Worm (Caenorhabditis elegans): ENCODE data around the gene C14H10.3.

C14H10.3 gene

ce11 chrX:10197204-10197756 is 30.7 kb downstream of the C14H10.3 start, which contains the start of gene nucb-1 (continued):
- TF ChIP-seq sox-4 (tag; optimal IDR thresholded peaks at IDR 0.05) (no peak), eyg-1 (tag; optimal IDR thresholded peaks at IDR 0.05) (no peak), T23F11.4 (GFP tag; optimal IDR thresholded peaks at IDR 0.05) (no peak), pqm-1 (tag; optimal IDR thresholded peaks at IDR 0.05) (no peak), ceh-14 (tag; optimal IDR thresholded peaks at IDR 0.05) (no peak), unc-42 (tag; optimal IDR thresholded peaks at IDR 0.05) (peak; percentile 26)

ce11 chrX:10194327-10195096 is 33.4 kb downstream of the C14H10.3 start, which contains the start of gene myrf-2:
TSS of gene myrf-2 (minus strand) at chrX:10194377.
- TF ChIP-seq dve-1 (tag; optimal IDR thresholded peaks at IDR 0.05): no peak
- no peak for TF ChIP-seq hlh-6 (tag; optimal IDR thresholded peaks at IDR 0.05)
- TF ChIP-seq unc-42 (tag; optimal IDR thresholded peaks at IDR 0.05): no peak
- TF ChIP-seq ceh-48 (tag; optimal IDR thresholded peaks at IDR 0.05): no peak
- no peak for TF ChIP-seq Y22D7AL.16 (tag; optimal IDR thresholded peaks at IDR 0.05)

- TF ChIP-seq elt-4 (tag; optimal IDR thresholded peaks at IDR 0.05) (no peak), C38D4.7 (GFP tag; optimal IDR thresholded peaks at IDR 0.05) (no peak), pax-1 (tag; optimal IDR thresholded peaks at IDR 0.05) (no peak), gmeb-2 (tag; optimal IDR thresholded peaks at IDR 0.05) (no peak), unc-42 (tag; optimal IDR thresholded peaks at IDR 0.05) (no peak), T23F11.4 (GFP tag; optimal IDR thresholded peaks at IDR 0.05) (no peak), nfya-1 (tag; optimal IDR thresholded peaks at IDR 0.05) (no peak), unc-3 (GFP tag; conservative IDR thresholded peaks at IDR 0.05) (no peak), unc-3 (tag; optimal IDR thresholded peaks at IDR 0.05) (no peak), fax-1 (tag; optimal IDR thresholded peaks at IDR 0.05) (no peak), ceh-18 (tag; optimal IDR thresholded peaks at IDR 0.05) (no peak), dmd-4 (tag; optimal IDR thresholded peaks at IDR 0.05; ENCODE audit: borderline replicate concordance) (no peak), ceh-19 (GFP tag; optimal IDR thresholded peaks at IDR 0.05) (no peak), K09A11.1 (tag; optimal IDR thresholded peaks at IDR 0.05; ENCODE audit: insufficient read depth) (no peak), ama-1 (optimal IDR thresholded peaks at IDR 0.05) (no peak), eyg-1 (tag; optimal IDR thresholded peaks at IDR 0.05) (no peak), pat-9 (tag; optimal IDR thresholded peaks at IDR 0.05) (no peak), pha-2 (tag; optimal IDR thresholded peaks at IDR 0.05) (no peak)
Measured at ce11 chrX:10189805-10190204, 38.1 kb downstream of the C14H10.3 start.

- no peak for TF ChIP-seq ama-1 (optimal IDR thresholded peaks at IDR 0.05)
- TF ChIP-seq unc-86 (tag; optimal IDR thresholded peaks at IDR 0.05): no peak
- no peak for TF ChIP-seq mec-3 (tag; optimal IDR thresholded peaks at IDR 0.05; ENCODE audit: borderline replicate concordance)
- TF ChIP-seq odd-2 (tag; optimal IDR thresholded peaks at IDR 0.05): no peak
- no peak for TF ChIP-seq tbx-2 (tag; optimal IDR thresholded peaks at IDR 0.05)
Measured at ce11 chrX:10189244-10189643, 38.7 kb downstream of the C14H10.3 start.

ce11 chrX:10188493-10188895 is 39.4 kb downstream of the C14H10.3 start:
- TF ChIP-seq pros-1 (tag; optimal IDR thresholded peaks at IDR 0.05) (peak; percentile 42), pax-1 (tag; optimal IDR thresholded peaks at IDR 0.05) (no peak), ahr-1 (tag; optimal IDR thresholded peaks at IDR 0.05) (no peak), C38D4.7 (GFP tag; optimal IDR thresholded peaks at IDR 0.05) (no peak), sox-2 (GFP tag; IDR thresholded peaks at IDR 0.05) (no peak), fax-1 (tag; optimal IDR thresholded peaks at IDR 0.05) (peak; percentile 65), ceh-9 (tag; optimal IDR thresholded peaks at IDR 0.05) (no peak), Y22D7AL.16 (tag; optimal IDR thresholded peaks at IDR 0.05) (peak; percentile 48), lin-11 (tag; optimal IDR thresholded peaks at IDR 0.05) (no peak), hlh-6 (tag; optimal IDR thresholded peaks at IDR 0.05) (peak; percentile 91), C08G9.2 (tag; optimal IDR thresholded peaks at IDR 0.05) (peak; percentile 40), ztf-16 (tag; optimal IDR thresholded peaks at IDR 0.05) (peak; percentile 9), madf-2 (tag; optimal IDR thresholded peaks at IDR 0.05) (peak; percentile 98), ceh-6 (GFP tag; optimal IDR thresholded peaks at IDR 0.05) (peak; percentile 22), dve-1 (tag; optimal IDR thresholded peaks at IDR 0.05) (no peak), ceh-24 (tag; optimal IDR thresholded peaks at IDR 0.05) (no peak), ref-2 (tag; optimal IDR thresholded peaks at IDR 0.05) (peak; percentile 73), zip-5 (tag; optimal IDR thresholded peaks at IDR 0.05) (no peak), unc-42 (tag; optimal IDR thresholded peaks at IDR 0.05) (peak; percentile 71), ceh-18 (tag; optimal IDR thresholded peaks at IDR 0.05) (peak; percentile 85), pat-9 (tag; optimal IDR thresholded peaks at IDR 0.05) (no peak), mec-3 (tag; optimal IDR thresholded peaks at IDR 0.05; ENCODE audit: borderline replicate concordance) (peak; percentile 52), ceh-2 (tag; optimal IDR thresholded peaks at IDR 0.05) (peak; percentile 57), K09A11.1 (tag; optimal IDR thresholded peaks at IDR 0.05; ENCODE audit: insufficient read depth) (no peak)

All from whole organism, late embryonic.